Fruit fly (Drosophila melanogaster) Kc167 (cell line): Measurements from ENCODE around the gene Muted.

Source experiments
- Myc ChIP-seq: fragments of >200 bp; optimal IDR thresholded peaks from 2 replicates; lab custom pipeline; 2017; ENCODE audit warnings: missing external identifiers
- Sin3A ChIP-seq: fragments of >200 bp; optimal IDR thresholded peaks from 2 replicates; lab custom pipeline; 2018; ENCODE audit warnings: missing external identifiers
- h ChIP-seq: fragments of >200 bp; optimal IDR thresholded peaks from 3 replicates; lab custom pipeline; 2018; ENCODE audit warnings: missing external identifiers
- insv ChIP-seq: fragments of >200 bp; optimal IDR thresholded peaks from 3 replicates; lab custom pipeline; 2018; ENCODE audit warnings: missing external identifiers
- psq ChIP-seq: fragments of >200 bp; optimal IDR thresholded peaks from 2 replicates; lab custom pipeline; 2017; ENCODE audit warnings: missing external identifiers
- ttk ChIP-seq: sonication (Bioruptor generic); optimal IDR thresholded peaks from 2 replicates; lab custom pipeline; 2017; ENCODE audit warnings: missing external identifiers

Muted gene

dm6 chr3R:22342151-22342550, 20.3 kb upstream of the Muted start, which contains the start of gene CG5386:
Gene CG5386 (minus strand): TSS chr3R:22342251.
- TF ChIP-seq Sin3A (lab: Kevin White, UChicago) (no peak), h (lab: Kevin White, UChicago) (no peak), psq (no peak), ttk (lab: Kevin White, UChicago) (no peak), insv (lab: Kevin White, UChicago) (no peak), Myc (lab: Kevin White, UChicago) (no peak)

dm6 chr3R:22342708-22343107, 19.7 kb upstream of the Muted start:
- TF ChIP-seq Sin3A (lab: Kevin White, UChicago): no peak
- no peak for TF ChIP-seq ttk (lab: Kevin White, UChicago)
- TF ChIP-seq Myc (lab: Kevin White, UChicago): no peak
- no peak for TF ChIP-seq psq
- TF ChIP-seq insv (lab: Kevin White, UChicago): no peak
- TF ChIP-seq h (lab: Kevin White, UChicago): no peak

DNA sequence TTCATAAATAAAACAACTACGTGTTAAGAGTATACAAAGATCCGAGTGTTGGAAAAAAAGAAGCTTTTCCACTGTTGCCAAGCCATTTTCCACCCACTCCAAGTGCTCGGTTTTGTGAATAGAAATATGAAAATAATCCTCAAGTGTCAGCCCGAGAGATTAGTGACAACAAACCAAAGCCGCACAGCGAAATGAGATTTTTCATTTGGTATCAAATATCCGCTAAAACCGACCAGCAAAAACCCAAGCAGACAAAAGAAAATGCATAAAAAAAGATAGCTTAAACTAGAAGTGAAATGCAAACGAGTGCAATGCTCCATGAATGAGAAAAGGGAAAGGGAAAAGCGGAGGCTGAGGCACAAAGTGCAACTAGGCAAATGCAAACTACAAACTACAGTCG, 11.0 kb upstream of the Muted start, which contains the start of gene rdhB:
Gene rdhB (plus strand): TSS at position 301 of the 400 bp plus-strand sequence.
- no peak for TF ChIP-seq ttk (lab: Kevin White, UChicago)

- TF ChIP-seq ttk (lab: Kevin White, UChicago) (no peak), h (lab: Kevin White, UChicago) (no peak)
Observed at dm6 chr3R:22356464-22357410, 5.7 kb upstream of the Muted start, which contains the start of gene Sar1. Gene Sar1 (plus strand): TSS chr3R:22356685.

DNA sequence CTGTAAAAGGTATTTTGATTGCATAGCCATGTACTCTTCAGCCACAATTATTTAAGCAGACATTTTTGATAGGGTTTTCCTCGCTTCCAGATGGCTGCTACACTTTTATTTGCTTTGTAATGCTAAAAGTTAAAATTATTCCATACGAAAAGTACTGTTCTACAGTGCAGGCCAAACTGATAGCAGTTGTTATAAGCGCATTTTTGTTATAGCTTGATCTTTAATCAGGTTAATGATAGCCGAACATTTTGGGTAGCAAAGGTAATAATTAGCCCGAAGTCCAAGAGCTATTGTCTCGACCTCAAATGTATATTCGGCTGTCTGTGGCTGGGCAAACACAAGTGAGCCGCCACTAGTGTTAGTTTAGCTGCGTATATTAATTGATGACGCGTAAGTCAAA, 4.5 kb upstream of the Muted start:
- TF ChIP-seq Sin3A (lab: Kevin White, UChicago) (no peak), Myc (lab: Kevin White, UChicago) (no peak), insv (lab: Kevin White, UChicago) (no peak), h (lab: Kevin White, UChicago) (no peak), psq (no peak), ttk (lab: Kevin White, UChicago) (no peak)

dm6 chr3R:22358810-22359209, 3.6 kb upstream of the Muted start:
- no peak for TF ChIP-seq insv (lab: Kevin White, UChicago)
- TF ChIP-seq ttk (lab: Kevin White, UChicago): no peak
- no peak for TF ChIP-seq psq
- TF ChIP-seq Myc (lab: Kevin White, UChicago): no peak
- no peak for TF ChIP-seq Sin3A (lab: Kevin White, UChicago)

DNA sequence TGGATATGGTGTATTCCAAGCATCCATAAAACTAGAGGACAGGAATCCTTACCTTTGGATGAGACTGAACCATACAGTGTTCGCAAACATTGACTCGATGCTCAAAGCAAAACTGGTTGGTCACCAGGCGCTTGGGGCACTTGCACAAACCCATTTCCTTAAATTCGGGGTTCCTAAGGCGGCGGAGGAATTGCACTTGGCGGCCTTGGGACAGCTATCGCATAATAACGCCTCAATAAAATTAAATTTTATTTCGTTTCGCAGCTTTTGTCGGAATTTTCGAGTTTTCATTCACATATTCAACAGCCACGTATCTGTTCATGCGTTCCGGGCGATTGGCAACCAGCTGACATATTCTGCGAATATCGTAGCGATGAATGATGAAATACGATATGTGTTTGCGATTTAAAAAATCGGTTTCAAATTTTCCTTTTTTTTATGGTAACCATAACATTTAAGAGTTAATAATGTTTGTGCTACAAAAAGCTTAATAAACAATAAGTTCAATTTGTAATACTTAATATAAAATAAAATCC, 3.3 kb downstream of the Muted start, which contains the start of gene CG5382:
Gene CG5382 (minus strand): TSS at position 324 of the 536 bp plus-strand sequence.
- no peak for TF ChIP-seq psq
- TF ChIP-seq insv (lab: Kevin White, UChicago): no peak
- TF ChIP-seq ttk (lab: Kevin White, UChicago): no peak
- TF ChIP-seq Sin3A (lab: Kevin White, UChicago): no peak
- TF ChIP-seq h (lab: Kevin White, UChicago): no peak
- TF ChIP-seq Myc (lab: Kevin White, UChicago): no peak

- TF ChIP-seq psq: no peak
- no peak for TF ChIP-seq Myc (lab: Kevin White, UChicago)
- no peak for TF ChIP-seq h (lab: Kevin White, UChicago)
- no peak for TF ChIP-seq Sin3A (lab: Kevin White, UChicago)
- no peak for TF ChIP-seq ttk (lab: Kevin White, UChicago)
- no peak for TF ChIP-seq insv (lab: Kevin White, UChicago)
Observed at dm6 chr3R:22367126-22368076, 5.0 kb downstream of the Muted start, which contains the start of the genes Polr3F and PyK. Gene Polr3F (minus strand): TSS chr3R:22367373. Gene PyK (plus strand): TSS chr3R:22367536.

dm6 chr3R:22368077-22368776, 5.8 kb downstream of the Muted start:
- no peak for TF ChIP-seq insv (lab: Kevin White, UChicago)
- TF ChIP-seq psq: no peak
- no peak for TF ChIP-seq h (lab: Kevin White, UChicago)
- no peak for TF ChIP-seq Myc (lab: Kevin White, UChicago)

DNA sequence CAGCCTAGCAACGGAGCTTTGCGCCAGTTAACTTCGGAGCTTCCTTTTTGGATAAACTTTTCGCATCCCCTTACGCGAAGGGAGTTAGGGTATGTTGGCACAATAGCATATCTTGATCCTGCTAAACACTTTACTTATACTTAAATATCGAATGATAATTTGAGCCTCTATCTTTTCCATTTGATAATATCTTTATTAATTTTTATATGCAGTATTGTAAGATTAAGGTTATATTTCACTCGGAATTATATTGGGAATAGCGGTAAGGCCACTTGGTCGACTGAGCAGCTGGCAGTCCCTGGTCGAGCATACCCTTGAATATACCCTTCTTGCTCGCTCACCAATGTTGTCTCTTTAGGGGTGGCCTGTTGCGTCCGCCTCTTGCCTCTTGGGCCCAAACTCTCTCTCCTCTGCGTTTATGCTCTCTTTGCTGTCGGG, 6.4 kb downstream of the Muted start:
- TF ChIP-seq insv (lab: Kevin White, UChicago) (no peak), ttk (lab: Kevin White, UChicago) (no peak), Sin3A (lab: Kevin White, UChicago) (no peak), psq (no peak), Myc (lab: Kevin White, UChicago) (no peak), h (lab: Kevin White, UChicago) (no peak)
